Fruit fly (Drosophila melanogaster) whole organism, embryonic: Measurements from ENCODE around the gene pall.

Experiments used
- Aef1 ChIP-seq: fragments of 200-800 bp; sonication (Bioruptor generic); IDR thresholded peaks from 3 replicates; pipeline ENCODE4 v1.3.6; 2022; ENCODE audit warnings: missing biosample characterization, missing genetic modification characterization
- B-H1 ChIP-seq: fragments of 200-800 bp; sonication (Bioruptor generic); IDR thresholded peaks from 3 replicates; pipeline ENCODE4 v1.3.6; 2022; ENCODE audit warnings: missing biosample characterization, missing genetic modification characterization
- CG10543 ChIP-seq: fragments of 200-800 bp; sonication (Bioruptor generic); optimal IDR thresholded peaks from 3 replicates; lab custom pipeline; 2017; ENCODE audit warnings: missing biosample characterization, mild to moderate bottlenecking, missing genetic modification characterization, moderate library complexity
- CG10654 ChIP-seq: fragments of 200-800 bp; sonication (Bioruptor generic); optimal IDR thresholded peaks from 2 replicates; lab custom pipeline; 2016; ENCODE audit warnings: missing biosample characterization, missing genetic modification characterization
- CG12391 ChIP-seq: fragments of 200-800 bp; sonication (Bioruptor generic); optimal IDR thresholded peaks from 3 replicates; lab custom pipeline; 2018; ENCODE audit warnings: missing biosample characterization, mild to moderate bottlenecking, missing genetic modification characterization, moderate library complexity
- CG12769 ChIP-seq: fragments of 200-800 bp; sonication (Bioruptor generic); optimal IDR thresholded peaks from 2 replicates; lab custom pipeline; 2019; ENCODE audit warnings: missing biosample characterization, mild to moderate bottlenecking, missing genetic modification characterization, moderate library complexity
- CG14710 ChIP-seq: fragments of 200-800 bp; sonication (Bioruptor generic); optimal IDR thresholded peaks from 3 replicates; lab custom pipeline; 2019; ENCODE audit warnings: missing biosample characterization, mild to moderate bottlenecking, missing genetic modification characterization, moderate library complexity
- CG1647 ChIP-seq: fragments of 200-800 bp; sonication (Bioruptor generic); optimal IDR thresholded peaks from 3 replicates; lab custom pipeline; 2016; ENCODE audit warnings: missing biosample characterization, missing genetic modification characterization
- CG17359 ChIP-seq: fragments of 200-800 bp; sonication (Bioruptor generic); optimal IDR thresholded peaks from 3 replicates; lab custom pipeline; 2018; ENCODE audit warnings: missing biosample characterization, mild to moderate bottlenecking, missing genetic modification characterization, moderate library complexity
- CG1792 ChIP-seq: fragments of 200-800 bp; sonication (Bioruptor generic); optimal IDR thresholded peaks from 2 replicates; lab custom pipeline; 2016; ENCODE audit warnings: missing biosample characterization, missing genetic modification characterization
- CG3065 ChIP-seq: fragments of 200-800 bp; sonication (Bioruptor generic); optimal IDR thresholded peaks from 2 replicates; lab custom pipeline; 2016; ENCODE audit warnings: missing biosample characterization, missing genetic modification characterization
- CG4707 ChIP-seq: fragments of 200-800 bp; sonication (Bioruptor generic); optimal IDR thresholded peaks from 2 replicates; lab custom pipeline; 2018; ENCODE audit warnings: missing biosample characterization, mild to moderate bottlenecking, missing genetic modification characterization, moderate library complexity
- CG7987 ChIP-seq: fragments of 200-800 bp; sonication (Bioruptor generic); optimal IDR thresholded peaks from 2 replicates; lab custom pipeline; 2018; ENCODE audit warnings: missing biosample characterization, mild to moderate bottlenecking, missing genetic modification characterization, moderate library complexity
- CG8924 ChIP-seq: fragments of 200-800 bp; optimal IDR thresholded peaks from 3 replicates; lab custom pipeline; 2019; ENCODE audit warnings: missing biosample characterization, mild to moderate bottlenecking, missing genetic modification characterization, moderate library complexity
- CG9609 ChIP-seq: fragments of 200-800 bp; sonication (Bioruptor generic); optimal IDR thresholded peaks from 3 replicates; lab custom pipeline; 2016; ENCODE audit warnings: missing biosample characterization, missing genetic modification characterization
- Camta ChIP-seq: fragments of 200-800 bp; sonication (Bioruptor generic); optimal IDR thresholded peaks from 2 replicates; lab custom pipeline; 2016; ENCODE audit warnings: missing biosample characterization, missing genetic modification characterization
- Dll ChIP-seq: fragments of 200-800 bp; sonication (Bioruptor generic); IDR thresholded peaks from 4 replicates; pipeline ENCODE4 v1.3.6; 2022; ENCODE audit warnings: missing biosample characterization, missing genetic modification characterization; ENCODE audit not compliant: partially characterized antibody
- Dp ChIP-seq: fragments of 200-800 bp; sonication (Bioruptor generic); optimal IDR thresholded peaks from 2 replicates; lab custom pipeline; 2018; ENCODE audit warnings: missing biosample characterization, mild to moderate bottlenecking, missing genetic modification characterization, moderate library complexity
- Elba2 ChIP-seq: fragments of 200-800 bp; sonication (Bioruptor generic); optimal IDR thresholded peaks from 3 replicates; lab custom pipeline; 2016; ENCODE audit warnings: missing biosample characterization, missing genetic modification characterization
- Gsc ChIP-seq: fragments of 200-800 bp; sonication (Bioruptor generic); IDR thresholded peaks from 2 replicates; pipeline ENCODE4 v1.3.6; 2022; ENCODE audit warnings: missing biosample characterization, missing genetic modification characterization
- HLH4C ChIP-seq: fragments of 200-800 bp; sonication (Bioruptor generic); IDR thresholded peaks from 3 replicates; pipeline ENCODE4 v1.3.6; 2022; ENCODE audit warnings: missing biosample characterization, missing genetic modification characterization; ENCODE audit not compliant: partially characterized antibody
- NC2α ChIP-seq: fragments of 200-800 bp; sonication (Bioruptor generic); optimal IDR thresholded peaks from 2 replicates; lab custom pipeline; 2016; ENCODE audit warnings: missing biosample characterization, missing genetic modification characterization
- NFAT ChIP-seq: fragments of 200-800 bp; sonication (Bioruptor generic); IDR thresholded peaks from 2 replicates; pipeline ENCODE4 v1.3.6; 2022; ENCODE audit warnings: missing biosample characterization, missing genetic modification characterization
- NfI ChIP-seq: fragments of 200-800 bp; sonication (Bioruptor generic); optimal IDR thresholded peaks from 3 replicates; lab custom pipeline; 2018; ENCODE audit warnings: missing biosample characterization, mild to moderate bottlenecking, missing genetic modification characterization, moderate library complexity
- Ptx1 ChIP-seq: fragments of 200-800 bp; sonication (Bioruptor generic); IDR thresholded peaks from 2 replicates; pipeline ENCODE4 v1.3.6; 2022; ENCODE audit warnings: missing biosample characterization, missing genetic modification characterization
- Spps ChIP-seq: fragments of 200-800 bp; sonication (Bioruptor generic); optimal IDR thresholded peaks from 2 replicates; lab custom pipeline; 2018; ENCODE audit warnings: missing biosample characterization, mild to moderate bottlenecking, missing genetic modification characterization
- Sry-β ChIP-seq: fragments of 200-800 bp; sonication (Bioruptor generic); optimal IDR thresholded peaks from 2 replicates; lab custom pipeline; 2018; ENCODE audit warnings: missing biosample characterization, mild to moderate bottlenecking, missing genetic modification characterization, moderate library complexity
- bbx ChIP-seq: fragments of 200-800 bp; sonication (Bioruptor generic); IDR thresholded peaks from 2 replicates; pipeline ENCODE4 v1.3.6; 2022; ENCODE audit warnings: missing biosample characterization, missing genetic modification characterization; ENCODE audit not compliant: partially characterized antibody
- chn ChIP-seq: fragments of 200-800 bp; sonication (Bioruptor generic); optimal IDR thresholded peaks from 2 replicates; lab custom pipeline; 2016; ENCODE audit warnings: missing biosample characterization, missing genetic modification characterization
- dmrt11E ChIP-seq: fragments of 200-800 bp; sonication (Bioruptor generic); optimal IDR thresholded peaks from 3 replicates; lab custom pipeline; 2018; ENCODE audit warnings: missing biosample characterization, mild to moderate bottlenecking, missing genetic modification characterization, moderate library complexity
- dpn ChIP-seq, 2 experiments: fragments of 200-800 bp; sonication (Bioruptor generic); optimal IDR thresholded peaks; 3 replicates each; lab custom pipeline; 2016; ENCODE audit warnings: missing biosample characterization in 2 of 2, missing genetic modification characterization in 2 of 2
- ftz-f1 ChIP-seq: fragments of 200-800 bp; sonication (Bioruptor generic); optimal IDR thresholded peaks from 2 replicates; lab custom pipeline; 2016; ENCODE audit warnings: missing biosample characterization, missing genetic modification characterization
- gfzf ChIP-seq: fragments of 200-800 bp; sonication (Bioruptor generic); optimal IDR thresholded peaks from 2 replicates; lab custom pipeline; 2016; ENCODE audit warnings: missing biosample characterization, mild to moderate bottlenecking, missing genetic modification characterization, moderate library complexity
- gsb ChIP-seq: fragments of 200-800 bp; sonication (Bioruptor generic); IDR thresholded peaks from 2 replicates; pipeline ENCODE4 v1.3.6; 2022; ENCODE audit warnings: missing biosample characterization, missing genetic modification characterization
- ham ChIP-seq: fragments of 200-800 bp; sonication (Bioruptor generic); IDR thresholded peaks from 2 replicates; pipeline ENCODE4 v1.3.6; 2022; ENCODE audit warnings: missing biosample characterization, missing genetic modification characterization
- jigr1 ChIP-seq: fragments of 200-800 bp; sonication (Bioruptor generic); IDR thresholded peaks from 3 replicates; pipeline ENCODE4 v1.3.6; 2022; ENCODE audit warnings: missing biosample characterization, missing genetic modification characterization
- jing ChIP-seq: fragments of 200-800 bp; sonication (Bioruptor generic); optimal IDR thresholded peaks from 2 replicates; lab custom pipeline; 2018; ENCODE audit warnings: missing biosample characterization, mild to moderate bottlenecking, missing genetic modification characterization
- odd ChIP-seq: fragments of 200-800 bp; sonication (Bioruptor generic); optimal IDR thresholded peaks from 2 replicates; lab custom pipeline; 2017; ENCODE audit warnings: missing biosample characterization, mild to moderate bottlenecking, missing genetic modification characterization
- pan ChIP-seq, 4 experiments: fragments of >200 bp in 3 of 4; fragments of 200-800 bp in 1 of 4; sonication (Bioruptor generic) in 1 of 4; optimal IDR thresholded peaks in 3 of 4; IDR thresholded peaks in 1 of 4; 2 replicates each; pipeline versions ENCODE4 v1.3.6 to Lab custom; 2017 to 2022; ENCODE audit warnings: missing biosample characterization in 2 of 4, missing genetic modification characterization in 2 of 4, mixed read lengths in 1 of 4
- pb ChIP-seq: fragments of 200-800 bp; sonication (Bioruptor generic); optimal IDR thresholded peaks from 3 replicates; lab custom pipeline; 2016; ENCODE audit warnings: missing biosample characterization, missing genetic modification characterization
- pros ChIP-seq: fragments of 200-800 bp; sonication (Bioruptor generic); optimal IDR thresholded peaks from 3 replicates; lab custom pipeline; 2019; ENCODE audit warnings: missing biosample characterization, mild to moderate bottlenecking, missing genetic modification characterization, moderate library complexity
- seq ChIP-seq: fragments of 200-800 bp; sonication (Bioruptor generic); IDR thresholded peaks from 2 replicates; pipeline ENCODE4 v1.3.6; 2022; ENCODE audit warnings: missing biosample characterization, missing genetic modification characterization
- sisA ChIP-seq: fragments of 200-800 bp; sonication (Bioruptor generic); IDR thresholded peaks from 2 replicates; pipeline ENCODE4 v1.3.6; 2022; ENCODE audit warnings: missing biosample characterization, missing genetic modification characterization
- tna ChIP-seq: fragments of 200-800 bp; sonication (Bioruptor generic); IDR thresholded peaks from 2 replicates; pipeline ENCODE4 v1.3.6; 2022; ENCODE audit warnings: missing biosample characterization, missing genetic modification characterization; ENCODE audit not compliant: partially characterized antibody
- unc-4 ChIP-seq: fragments of 200-800 bp; sonication (Bioruptor generic); IDR thresholded peaks from 2 replicates; pipeline ENCODE4 v1.3.6; 2022; ENCODE audit warnings: missing biosample characterization, missing genetic modification characterization; ENCODE audit not compliant: partially characterized antibody
- unpg ChIP-seq: fragments of 200-800 bp; sonication (Bioruptor generic); optimal IDR thresholded peaks from 3 replicates; lab custom pipeline; 2018; ENCODE audit warnings: missing biosample characterization, mild to moderate bottlenecking, missing genetic modification characterization, moderate library complexity
- zf30C ChIP-seq: fragments of 200-800 bp; sonication (Bioruptor generic); optimal IDR thresholded peaks from 3 replicates; lab custom pipeline; 2018; ENCODE audit warnings: missing biosample characterization, mild to moderate bottlenecking, missing genetic modification characterization
- zfh1 ChIP-seq: fragments of 200-800 bp; sonication (Bioruptor generic); IDR thresholded peaks from 3 replicates; pipeline ENCODE4 v1.3.6; 2022; ENCODE audit warnings: missing biosample characterization, missing genetic modification characterization

Gene pall

DNA sequence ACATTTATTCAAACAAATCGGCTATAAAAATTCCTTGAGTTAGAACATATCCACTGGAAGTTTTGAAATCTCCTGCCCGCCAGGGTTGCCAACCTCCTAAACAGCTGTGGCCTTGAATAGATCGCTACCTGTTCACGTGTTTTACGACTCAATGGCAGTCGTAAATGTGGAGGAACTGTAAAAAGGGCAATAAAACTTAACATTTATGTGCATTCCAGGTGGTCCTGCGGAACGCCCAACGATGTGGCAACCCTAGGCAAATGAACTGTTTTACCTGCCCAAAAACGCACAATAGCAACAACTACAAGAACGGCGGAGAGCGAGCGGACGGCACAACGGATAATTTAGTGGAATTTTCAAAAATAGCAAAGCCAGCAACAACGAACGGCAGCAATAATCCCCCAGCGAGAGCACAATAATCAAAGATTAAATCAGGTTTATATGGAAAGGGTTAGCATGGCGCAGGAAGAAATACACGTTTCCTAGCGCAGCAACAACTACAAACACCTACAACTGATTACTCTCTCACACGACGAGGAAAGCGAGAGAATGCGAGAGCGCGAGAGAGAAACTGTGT, 25.8 kb downstream of the pall start (continued):
- TF ChIP-seq NC2α (GFP tag; lab: Kevin White, UChicago): no peak
- TF ChIP-seq Ptx1 (GFP tag; lab: Robert Waterston, UW): peak; percentile 55
- peak; percentile 42 for TF ChIP-seq dmrt11E (tag; lab: Kevin White, UChicago)
- TF ChIP-seq CG1792 (GFP tag; lab: Kevin White, UChicago): peak; percentile 26
- 0 out of 3 replicates have a peak, but pooled peaks have one; percentile 18 for TF ChIP-seq HLH4C (GFP tag; lab: Robert Waterston, UW)
- no peak for TF ChIP-seq Dll (GFP tag; lab: Robert Waterston, UW)
- TF ChIP-seq Spps (tag; lab: Kevin White, UChicago): peak; percentile 12
- TF ChIP-seq NFAT (GFP tag; lab: Robert Waterston, UW): peak; percentile 47
- no peak for TF ChIP-seq Dp (GFP tag; lab: Kevin White, UChicago)
- TF ChIP-seq dpn (GFP tag; optimal IDR thresholded peaks at IDR 0.05; lab: Kevin White, UChicago): peak in 1 of 2 experiments; percentile 27
- 0 out of 2 replicates have a peak, but pooled peaks have one; percentile 9 for TF ChIP-seq seq (GFP tag; lab: Robert Waterston, UW)
- TF ChIP-seq NfI (GFP tag; lab: Kevin White, UChicago): peak; percentile 43
- no peak for TF ChIP-seq ham
- TF ChIP-seq CG1647 (GFP tag; lab: Kevin White, UChicago): peak; percentile 26
- 0 out of 2 replicates have a peak, but pooled peaks have one; percentile 27 for TF ChIP-seq Gsc (GFP tag; lab: Robert Waterston, UW)
- TF ChIP-seq Sry-β (GFP tag; lab: Kevin White, UChicago): no peak
- peak; percentile 47 for TF ChIP-seq unpg (GFP tag; lab: Kevin White, UChicago)
- no peak for TF ChIP-seq Camta (GFP tag; lab: Kevin White, UChicago)
- peak; percentile 49 for TF ChIP-seq CG10654 (GFP tag; lab: Kevin White, UChicago)
- TF ChIP-seq pan (optimal IDR thresholded peaks at IDR 0.05; lab: Kevin White, UChicago): no peak
- TF ChIP-seq pan (GFP tag; optimal IDR thresholded peaks at IDR 0.05 in 1 of 2, IDR thresholded peaks at IDR 0.05 in 1 of 2): peak in 1 of 2 experiments; percentile 41
- no peak for TF ChIP-seq CG4707 (GFP tag; lab: Kevin White, UChicago)
- TF ChIP-seq pb: no peak
- no peak for TF ChIP-seq CG10543 (GFP tag; lab: Kevin White, UChicago)
- no peak for TF ChIP-seq Elba2
- TF ChIP-seq CG12391: no peak
- TF ChIP-seq unc-4: no peak
- TF ChIP-seq odd (GFP tag; lab: Kevin White, UChicago): no peak
- TF ChIP-seq gsb (GFP tag; lab: Robert Waterston, UW): no peak
- TF ChIP-seq jigr1 (GFP tag; lab: Robert Waterston, UW): no peak
- no peak for TF ChIP-seq zf30C (GFP tag; lab: Kevin White, UChicago)
- TF ChIP-seq sisA (GFP tag; lab: Robert Waterston, UW): peak; percentile 41
- TF ChIP-seq zfh1 (GFP tag; lab: Robert Waterston, UW): 0 out of 3 replicates have a peak, but pooled peaks have one; percentile 51
- peak; percentile 18; the same call in 2 of the 3 replicates for TF ChIP-seq B-H1 (GFP tag; lab: Robert Waterston, UW)
- no peak for TF ChIP-seq tna (GFP tag; lab: Robert Waterston, UW)
- TF ChIP-seq chn (GFP tag; lab: Kevin White, UChicago): peak; percentile 31
- 0 out of 2 replicates have a peak, but pooled peaks have one; percentile 55 for TF ChIP-seq bbx (GFP tag; lab: Robert Waterston, UW)
- peak; percentile 73 for TF ChIP-seq pros (GFP tag; lab: Kevin White, UChicago)
- peak; percentile 65 for TF ChIP-seq CG17359 (tag; lab: Kevin White, UChicago)
- TF ChIP-seq CG7987: peak; percentile 16
- peak; percentile 54 for TF ChIP-seq ftz-f1 (GFP tag; lab: Kevin White, UChicago)
- no peak for TF ChIP-seq CG14710 (tag; lab: Kevin White, UChicago)
- peak; percentile 20 for TF ChIP-seq CG3065 (GFP tag; lab: Kevin White, UChicago)
- 0 out of 3 replicates have a peak, but pooled peaks have one; percentile 9 for TF ChIP-seq Aef1
- TF ChIP-seq gfzf (GFP tag; lab: Kevin White, UChicago): no peak
- no peak for TF ChIP-seq CG8924 (tag; lab: Kevin White, UChicago)
- peak; percentile 36 for TF ChIP-seq CG9609 (GFP tag; lab: Kevin White, UChicago)
- peak; percentile 53 for TF ChIP-seq CG12769 (tag; lab: Kevin White, UChicago)
- peak; percentile 11 for TF ChIP-seq jing (GFP tag; lab: Kevin White, UChicago)
